Worm (Caenorhabditis elegans): ENCODE results near the gene unc-24.

DNA sequence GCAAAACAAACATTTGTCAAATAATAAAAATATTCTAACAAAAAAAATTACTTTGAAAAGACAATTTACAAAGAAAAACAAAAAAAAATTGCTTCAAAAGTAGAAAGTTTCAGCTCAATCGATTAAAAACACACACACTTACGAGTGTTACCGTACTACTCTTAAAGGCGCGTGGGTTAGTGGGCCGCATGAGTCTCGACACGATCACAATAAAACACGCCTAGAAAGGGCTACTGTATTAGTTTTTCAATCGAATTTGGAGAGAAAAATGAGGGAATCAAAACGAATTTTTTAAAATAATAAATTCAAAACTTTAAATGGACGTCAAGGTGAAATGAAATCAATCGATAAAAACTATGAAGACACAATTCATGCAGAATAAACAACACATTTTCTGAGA is 30.9 kb downstream of the unc-24 start:
- TF ChIP-seq unc-39 (tag; optimal IDR thresholded peaks at IDR 0.05) (no peak), unc-62 (GFP tag; optimal IDR thresholded peaks at IDR 0.05) (no peak), sptf-1 (tag; optimal IDR thresholded peaks at IDR 0.05) (no peak), nhr-28 (tag; optimal IDR thresholded peaks at IDR 0.05) (no peak), elt-3 (tag; optimal IDR thresholded peaks at IDR 0.05) (no peak), blmp-1 (tag; optimal IDR thresholded peaks at IDR 0.05) (no peak), lin-13 (tag; optimal IDR thresholded peaks at IDR 0.05) (no peak), ztf-11 (tag; optimal IDR thresholded peaks at IDR 0.05) (no peak), lsy-2 (tag; optimal IDR thresholded peaks at IDR 0.05) (peak; percentile 5)
